Worm (Caenorhabditis elegans): ENCODE data around the gene gst-14.

Gene gst-14

ce11 chrII:13567871-13568270, 48.0 kb downstream of the gst-14 start, which contains the start of gene Y48E1B.3:
TSS of gene Y48E1B.3 (minus strand) at chrII:13567971.
- TF ChIP-seq fkh-10 (GFP tag; optimal IDR thresholded peaks at IDR 0.05) (no peak), nhr-102 (tag; optimal IDR thresholded peaks at IDR 0.05) (no peak), ZK337.2 (GFP tag; IDR thresholded peaks at IDR 0.05) (no peak), aha-1 (tag) (no peak), mxl-2 (GFP tag; conservative IDR thresholded peaks at IDR 0.05) (no peak), Y5F2A.4 (GFP tag; optimal IDR thresholded peaks at IDR 0.05) (no peak), R02D3.7 (tag; optimal IDR thresholded peaks at IDR 0.05) (no peak), dmd-6 (GFP tag; IDR thresholded peaks at IDR 0.05) (no peak), hmg-1.1 (GFP tag; IDR thresholded peaks at IDR 0.05) (no peak), zfp-2 (tag; optimal IDR thresholded peaks at IDR 0.05) (no peak), php-3 (GFP tag; IDR thresholded peaks at IDR 0.05) (no peak), nhr-41 (GFP tag; IDR thresholded peaks at IDR 0.05) (no peak), mep-1 (tag; optimal IDR thresholded peaks at IDR 0.05) (no peak), mes-2 (tag; optimal IDR thresholded peaks at IDR 0.05; ENCODE audit: poor library complexity, severe bottlenecking) (no peak), aly-2 (tag; optimal IDR thresholded peaks at IDR 0.05) (no peak), lin-39 (tag; optimal IDR thresholded peaks at IDR 0.05) (no peak), snpc-1.2 (GFP tag; IDR thresholded peaks at IDR 0.05) (no peak)
